Fruit fly (Drosophila melanogaster) Kc167 (cell line): Measurements from ENCODE around the gene CG33489.

Source experiments
- Myc ChIP-seq: fragments of >200 bp; optimal IDR thresholded peaks from 2 replicates; lab custom pipeline; 2017; ENCODE audit warnings: missing external identifiers
- Sin3A ChIP-seq: fragments of >200 bp; optimal IDR thresholded peaks from 2 replicates; lab custom pipeline; 2018; ENCODE audit warnings: missing external identifiers
- h ChIP-seq: fragments of >200 bp; optimal IDR thresholded peaks from 3 replicates; lab custom pipeline; 2018; ENCODE audit warnings: missing external identifiers
- insv ChIP-seq: fragments of >200 bp; optimal IDR thresholded peaks from 3 replicates; lab custom pipeline; 2018; ENCODE audit warnings: missing external identifiers
- psq ChIP-seq: fragments of >200 bp; optimal IDR thresholded peaks from 2 replicates; lab custom pipeline; 2017; ENCODE audit warnings: missing external identifiers
- ttk ChIP-seq: sonication (Bioruptor generic); optimal IDR thresholded peaks from 2 replicates; lab custom pipeline; 2017; ENCODE audit warnings: missing external identifiers

dm6 chr3L:11583964-11584363 is 7.1 kb upstream of the CG33489 start, which contains the start of gene CG32086:
- TF ChIP-seq h, result no peak
- TF ChIP-seq insv (lab: Kevin White, UChicago), result no peak
- no peak for TF ChIP-seq Sin3A
- no peak for TF ChIP-seq psq (lab: Kevin White, UChicago)
- no peak for TF ChIP-seq ttk
- no peak for TF ChIP-seq Myc (lab: Kevin White, UChicago)
